Fruit fly (Drosophila melanogaster) whole organism, embryonic: ENCODE measurements around the gene CG14982.

Source experiments
- Bdp1 ChIP-seq: fragments of 200-800 bp; sonication (Bioruptor generic); optimal IDR thresholded peaks from 3 replicates; lab custom pipeline; 2016; ENCODE audit warnings: missing biosample characterization, missing genetic modification characterization
- CG10654 ChIP-seq: fragments of 200-800 bp; sonication (Bioruptor generic); optimal IDR thresholded peaks from 2 replicates; lab custom pipeline; 2016; ENCODE audit warnings: missing biosample characterization, missing genetic modification characterization
- CG11504 ChIP-seq: fragments of 200-800 bp; sonication (Bioruptor generic); optimal IDR thresholded peaks from 3 replicates; lab custom pipeline; 2019; ENCODE audit warnings: missing biosample characterization, mild to moderate bottlenecking, missing genetic modification characterization, moderate library complexity
- CG11723 ChIP-seq: fragments of 200-800 bp; sonication (Bioruptor generic); optimal IDR thresholded peaks from 2 replicates; lab custom pipeline; 2017; ENCODE audit warnings: missing biosample characterization, mild to moderate bottlenecking, missing genetic modification characterization
- CG12071 ChIP-seq: fragments of 200-800 bp; sonication (Bioruptor generic); optimal IDR thresholded peaks from 3 replicates; lab custom pipeline; 2018; ENCODE audit warnings: missing biosample characterization, mild to moderate bottlenecking, missing genetic modification characterization
- CG12219 ChIP-seq: fragments of 200-800 bp; sonication (Bioruptor generic); optimal IDR thresholded peaks from 3 replicates; lab custom pipeline; 2018; ENCODE audit warnings: missing biosample characterization, mild to moderate bottlenecking, missing genetic modification characterization
- CG1603 ChIP-seq: fragments of 200-800 bp; sonication (Bioruptor generic); optimal IDR thresholded peaks from 2 replicates; lab custom pipeline; 2019; ENCODE audit warnings: missing biosample characterization, mild to moderate bottlenecking, missing genetic modification characterization, moderate library complexity
- CG1647 ChIP-seq: fragments of 200-800 bp; sonication (Bioruptor generic); optimal IDR thresholded peaks from 3 replicates; lab custom pipeline; 2016; ENCODE audit warnings: missing biosample characterization, missing genetic modification characterization
- CG30020 ChIP-seq: fragments of 200-800 bp; optimal IDR thresholded peaks from 2 replicates; lab custom pipeline; 2019; ENCODE audit warnings: missing biosample characterization, mild to moderate bottlenecking, missing genetic modification characterization, moderate library complexity
- CG32772 ChIP-seq: fragments of 200-800 bp; sonication (Bioruptor generic); IDR thresholded peaks from 2 replicates; pipeline ENCODE4 v1.3.6; 2022; ENCODE audit warnings: missing biosample characterization, missing genetic modification characterization
- CG3281 ChIP-seq: fragments of 200-800 bp; sonication (Bioruptor generic); optimal IDR thresholded peaks from 3 replicates; lab custom pipeline; 2017; ENCODE audit warnings: missing biosample characterization, mild to moderate bottlenecking, missing genetic modification characterization
- CG42726 ChIP-seq: fragments of 200-800 bp; sonication (Bioruptor generic); IDR thresholded peaks from 2 replicates; pipeline ENCODE4 v1.3.6; 2022; ENCODE audit warnings: missing biosample characterization, missing genetic modification characterization; ENCODE audit not compliant: partially characterized antibody
- CG4282 ChIP-seq: fragments of 200-800 bp; sonication (Bioruptor generic); optimal IDR thresholded peaks from 2 replicates; lab custom pipeline; 2016; ENCODE audit warnings: missing biosample characterization, missing genetic modification characterization
- CG4424 ChIP-seq: fragments of 200-800 bp; sonication (Bioruptor generic); optimal IDR thresholded peaks from 3 replicates; lab custom pipeline; 2016; ENCODE audit warnings: missing biosample characterization, missing genetic modification characterization
- CG5180 ChIP-seq: fragments of 200-800 bp; sonication (Bioruptor generic); optimal IDR thresholded peaks from 3 replicates; lab custom pipeline; 2017; ENCODE audit warnings: missing biosample characterization, missing genetic modification characterization, mild to moderate bottlenecking, moderate library complexity, missing genetic modification reagents
- CG6175 ChIP-seq: fragments of 200-800 bp; sonication (Bioruptor generic); IDR thresholded peaks from 3 replicates; pipeline ENCODE4 v1.3.6; 2022; ENCODE audit warnings: missing biosample characterization, missing genetic modification characterization
- CG9437 ChIP-seq: fragments of 200-800 bp; sonication (Bioruptor generic); optimal IDR thresholded peaks from 2 replicates; lab custom pipeline; 2018; ENCODE audit warnings: missing biosample characterization, mild to moderate bottlenecking, missing genetic modification characterization
- CG9727 ChIP-seq: fragments of 200-800 bp; sonication (Bioruptor generic); optimal IDR thresholded peaks from 3 replicates; lab custom pipeline; 2017; ENCODE audit warnings: missing biosample characterization, mild to moderate bottlenecking, missing genetic modification characterization
- CG9932 ChIP-seq: fragments of 200-800 bp; sonication (Bioruptor generic); IDR thresholded peaks from 2 replicates; pipeline ENCODE4 v1.3.6; 2022; ENCODE audit warnings: missing biosample characterization, missing genetic modification characterization
- Chrac-16 ChIP-seq: fragments of 200-800 bp; sonication (Bioruptor generic); optimal IDR thresholded peaks from 3 replicates; lab custom pipeline; 2016; ENCODE audit warnings: missing biosample characterization, missing genetic modification characterization
- D ChIP-seq, 2 experiments: fragments of 200-800 bp in 1 of 2; fragments of >200 bp in 1 of 2; sonication (Bioruptor generic) in 1 of 2; optimal IDR thresholded peaks; 2 replicates in 1 of 2; 3 replicates in 1 of 2; lab custom pipeline; 2017; ENCODE audit warnings: mild to moderate bottlenecking in 1 of 2, missing biosample characterization in 1 of 2, missing genetic modification characterization in 1 of 2, missing genetic modification reagents in 1 of 2
- D19A ChIP-seq: fragments of 200-800 bp; optimal IDR thresholded peaks from 3 replicates; lab custom pipeline; 2019; ENCODE audit warnings: missing biosample characterization, mild to moderate bottlenecking, missing genetic modification characterization, moderate library complexity
- Dip3 ChIP-seq: fragments of 200-800 bp; sonication (Bioruptor generic); optimal IDR thresholded peaks from 3 replicates; lab custom pipeline; 2016; ENCODE audit warnings: missing biosample characterization, missing genetic modification characterization
- Fer3 ChIP-seq: fragments of 200-800 bp; sonication (Bioruptor generic); optimal IDR thresholded peaks from 2 replicates; lab custom pipeline; 2018; ENCODE audit warnings: missing biosample characterization, mild to moderate bottlenecking, missing genetic modification characterization, moderate library complexity
- Gsc ChIP-seq: fragments of 200-800 bp; sonication (Bioruptor generic); IDR thresholded peaks from 2 replicates; pipeline ENCODE4 v1.3.6; 2022; ENCODE audit warnings: missing biosample characterization, missing genetic modification characterization
- H15 ChIP-seq: fragments of 200-800 bp; sonication (Bioruptor generic); IDR thresholded peaks from 3 replicates; pipeline ENCODE4 v1.3.6; 2022; ENCODE audit warnings: missing biosample characterization, missing genetic modification characterization
- HmgD ChIP-seq: fragments of 200-800 bp; sonication (Bioruptor generic); optimal IDR thresholded peaks from 3 replicates; lab custom pipeline; 2016; ENCODE audit warnings: missing biosample characterization, missing genetic modification characterization
- Hmr ChIP-seq: fragments of 200-800 bp; sonication (Bioruptor generic); optimal IDR thresholded peaks from 3 replicates; lab custom pipeline; 2017; ENCODE audit warnings: mild to moderate bottlenecking, missing biosample characterization, missing genetic modification reagents, missing genetic modification characterization
- Hr51 ChIP-seq, 2 experiments: fragments of 200-800 bp; sonication (Bioruptor generic); optimal IDR thresholded peaks; 2 replicates in 1 of 2; 3 replicates in 1 of 2; lab custom pipeline; 2016 to 2018; ENCODE audit warnings: missing biosample characterization in 2 of 2, missing genetic modification characterization in 2 of 2, mild to moderate bottlenecking in 1 of 2, moderate library complexity in 1 of 2
- Mrtf ChIP-seq: fragments of 200-800 bp; sonication (Bioruptor generic); IDR thresholded peaks from 3 replicates; pipeline ENCODE4 v1.3.6; 2022; ENCODE audit warnings: missing biosample characterization, missing genetic modification characterization
- NC2β ChIP-seq: fragments of 200-800 bp; sonication (Bioruptor generic); optimal IDR thresholded peaks from 2 replicates; lab custom pipeline; 2016; ENCODE audit warnings: missing biosample characterization, missing genetic modification characterization
- NK7.1 ChIP-seq: fragments of 200-800 bp; sonication (Bioruptor generic); optimal IDR thresholded peaks from 3 replicates; lab custom pipeline; 2016; ENCODE audit warnings: missing biosample characterization, missing genetic modification characterization
- PHDP ChIP-seq: fragments of 200-800 bp; sonication (Bioruptor generic); optimal IDR thresholded peaks from 3 replicates; lab custom pipeline; 2018; ENCODE audit warnings: missing biosample characterization, mild to moderate bottlenecking, missing genetic modification characterization, moderate library complexity
- Ssrp ChIP-seq: fragments of 200-800 bp; sonication (Bioruptor generic); optimal IDR thresholded peaks from 2 replicates; lab custom pipeline; 2018; ENCODE audit warnings: missing biosample characterization, mild to moderate bottlenecking, missing genetic modification characterization, moderate library complexity
- abd-A ChIP-seq: fragments of 200-800 bp; sonication (Bioruptor generic); optimal IDR thresholded peaks from 3 replicates; lab custom pipeline; 2019; ENCODE audit warnings: missing biosample characterization, mild to moderate bottlenecking, missing genetic modification characterization, moderate library complexity
- chm ChIP-seq: fragments of 200-800 bp; sonication (Bioruptor generic); IDR thresholded peaks from 2 replicates; pipeline ENCODE4 v1.3.6; 2022; ENCODE audit warnings: missing biosample characterization, missing genetic modification characterization
- danr ChIP-seq: fragments of 200-800 bp; sonication (Bioruptor generic); IDR thresholded peaks from 2 replicates; pipeline ENCODE4 v1.3.6; 2022; ENCODE audit warnings: missing biosample characterization, missing genetic modification characterization
- dimm ChIP-seq: fragments of 200-800 bp; sonication (Bioruptor generic); IDR thresholded peaks from 2 replicates; pipeline ENCODE4 v1.3.6; 2022; ENCODE audit warnings: missing biosample characterization, missing genetic modification characterization
- disco-r ChIP-seq: fragments of 200-800 bp; sonication (Bioruptor generic); optimal IDR thresholded peaks from 2 replicates; lab custom pipeline; 2016; ENCODE audit warnings: missing biosample characterization, missing genetic modification characterization
- dmrt11E ChIP-seq: fragments of 200-800 bp; sonication (Bioruptor generic); optimal IDR thresholded peaks from 3 replicates; lab custom pipeline; 2018; ENCODE audit warnings: missing biosample characterization, mild to moderate bottlenecking, missing genetic modification characterization, moderate library complexity
- dmrt99B ChIP-seq: fragments of 200-800 bp; sonication (Bioruptor generic); optimal IDR thresholded peaks from 2 replicates; lab custom pipeline; 2018; ENCODE audit warnings: missing biosample characterization, mild to moderate bottlenecking, missing genetic modification characterization, moderate library complexity
- ems ChIP-seq: fragments of 200-800 bp; sonication (Bioruptor generic); optimal IDR thresholded peaks from 3 replicates; lab custom pipeline; 2016; ENCODE audit warnings: missing biosample characterization, missing genetic modification characterization
- fru ChIP-seq: fragments of >200 bp; optimal IDR thresholded peaks from 2 replicates; lab custom pipeline; 2017
- grn ChIP-seq: fragments of 200-800 bp; sonication (Bioruptor generic); optimal IDR thresholded peaks from 3 replicates; lab custom pipeline; 2017; ENCODE audit warnings: missing biosample characterization, missing genetic modification characterization
- hkb ChIP-seq, 2 experiments: fragments of 200-800 bp in 1 of 2; fragments of >200 bp in 1 of 2; sonication (Bioruptor generic) in 1 of 2; IDR thresholded peaks in 1 of 2; optimal IDR thresholded peaks in 1 of 2; 2 replicates each; pipeline versions ENCODE4 v1.3.6 to Lab custom; 2017 to 2022; ENCODE audit warnings: missing biosample characterization in 1 of 2, missing genetic modification characterization in 1 of 2
- knrl ChIP-seq: fragments of 200-800 bp; sonication (Bioruptor generic); IDR thresholded peaks from 3 replicates; pipeline ENCODE4 v1.3.6; 2022; ENCODE audit warnings: missing biosample characterization, missing genetic modification characterization; ENCODE audit not compliant: partially characterized antibody
- pan ChIP-seq, 4 experiments: fragments of >200 bp in 3 of 4; fragments of 200-800 bp in 1 of 4; sonication (Bioruptor generic) in 1 of 4; optimal IDR thresholded peaks in 3 of 4; IDR thresholded peaks in 1 of 4; 2 replicates each; pipeline versions ENCODE4 v1.3.6 to Lab custom; 2017 to 2022; ENCODE audit warnings: missing biosample characterization in 2 of 4, missing genetic modification characterization in 2 of 4, mixed read lengths in 1 of 4
- pita ChIP-seq: fragments of 200-800 bp; sonication (Bioruptor generic); optimal IDR thresholded peaks from 2 replicates; lab custom pipeline; 2017; ENCODE audit warnings: missing biosample characterization, mild to moderate bottlenecking, missing genetic modification characterization
- sd ChIP-seq: fragments of 200-800 bp; sonication (Bioruptor generic); optimal IDR thresholded peaks from 3 replicates; lab custom pipeline; 2018; ENCODE audit warnings: missing biosample characterization, mild to moderate bottlenecking, missing genetic modification characterization, moderate library complexity
- slou ChIP-seq: fragments of 200-800 bp; sonication (Bioruptor generic); optimal IDR thresholded peaks from 3 replicates; lab custom pipeline; 2016; ENCODE audit warnings: missing biosample characterization, missing genetic modification characterization

CG14982 gene

DNA sequence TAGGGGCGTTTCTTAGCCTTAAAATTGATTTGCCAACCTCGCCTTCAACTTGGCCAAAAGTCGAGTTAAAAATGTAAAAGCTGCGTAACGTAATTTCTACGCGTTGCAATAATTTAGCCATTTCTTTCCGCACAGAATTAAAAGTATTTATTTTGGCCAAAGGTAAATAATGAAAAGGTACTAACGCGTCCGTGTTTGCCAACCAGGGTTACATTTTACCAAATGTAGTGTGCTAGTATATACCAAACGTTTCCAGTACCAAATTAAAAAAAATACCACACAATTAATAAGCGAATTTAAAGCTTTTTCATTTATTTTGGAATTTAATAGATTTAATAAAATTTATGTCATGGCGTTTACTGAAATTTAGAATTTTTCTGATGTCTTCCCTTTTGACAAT is 43.5 kb upstream of the CG14982 start, which contains the start of gene Ccz1 (continued):
- TF ChIP-seq CG10654 (peak; percentile 68), abd-A (no peak), CG4424 (GFP tag; lab: Kevin White, UChicago) (peak; percentile 68), danr (no peak), CG9437 (GFP tag; lab: Kevin White, UChicago) (peak; percentile 11), CG11504 (tag; lab: Kevin White, UChicago) (peak; percentile 54), Dip3 (GFP tag; lab: Kevin White, UChicago) (peak; percentile 56), CG6175 (no peak), CG9727 (GFP tag; lab: Kevin White, UChicago) (peak; percentile 71), slou (peak; percentile 62), dmrt11E (tag; lab: Kevin White, UChicago) (peak; percentile 45), dimm (no peak), CG12219 (GFP tag; lab: Kevin White, UChicago) (no peak), grn (GFP tag; lab: Kevin White, UChicago) (peak; percentile 52), hkb (optimal IDR thresholded peaks at IDR 0.05; lab: Kevin White, UChicago) (no peak), hkb (GFP tag; IDR thresholded peaks at IDR 0.05; lab: Robert Waterston, UW) (no peak), D (optimal IDR thresholded peaks at IDR 0.05; lab: Kevin White, UChicago) (no peak), D (GFP tag; optimal IDR thresholded peaks at IDR 0.05; lab: Kevin White, UChicago) (peak; percentile 21), CG5180 (GFP tag; lab: Kevin White, UChicago) (peak; percentile 51), CG1603 (tag; lab: Kevin White, UChicago) (peak; percentile 77), Hr51 (GFP tag; optimal IDR thresholded peaks at IDR 0.05; lab: Kevin White, UChicago) (peak in 1 of 2 experiments; percentile 58), H15 (GFP tag; lab: Robert Waterston, UW) (no peak), CG32772 (GFP tag; lab: Robert Waterston, UW) (no peak), CG30020 (peak; percentile 51), CG42726 (GFP tag; lab: Robert Waterston, UW) (no peak), disco-r (GFP tag; lab: Kevin White, UChicago) (peak; percentile 34), CG3281 (GFP tag; lab: Kevin White, UChicago) (peak; percentile 79), CG11723 (GFP tag; lab: Kevin White, UChicago) (peak; percentile 6), D19A (tag; lab: Kevin White, UChicago) (no peak), Mrtf (GFP tag; lab: Robert Waterston, UW) (no peak), Fer3 (peak; percentile 59), sd (tag; lab: Kevin White, UChicago) (peak; percentile 57), HmgD (GFP tag; lab: Kevin White, UChicago) (peak; percentile 64), knrl (GFP tag; lab: Robert Waterston, UW) (no peak), Chrac-16 (GFP tag; lab: Kevin White, UChicago) (no peak), dmrt99B (tag; lab: Kevin White, UChicago) (peak; percentile 45), Ssrp (tag; lab: Kevin White, UChicago) (no peak), fru (lab: Kevin White, UChicago) (no peak), Hmr (GFP tag; lab: Kevin White, UChicago) (peak; percentile 84), CG9932 (GFP tag; lab: Robert Waterston, UW) (no peak), chm (no peak), Bdp1 (GFP tag; lab: Kevin White, UChicago) (peak; percentile 75), CG4282 (GFP tag; lab: Kevin White, UChicago) (peak; percentile 21), NK7.1 (GFP tag; lab: Kevin White, UChicago) (peak; percentile 44), CG12071 (GFP tag; lab: Kevin White, UChicago) (no peak), PHDP (tag; lab: Kevin White, UChicago) (peak; percentile 61), NC2β (GFP tag; lab: Kevin White, UChicago) (peak; percentile 86), pan (optimal IDR thresholded peaks at IDR 0.05; lab: Kevin White, UChicago) (no peak), pan (GFP tag; optimal IDR thresholded peaks at IDR 0.05 in 1 of 2, IDR thresholded peaks at IDR 0.05 in 1 of 2) (no peak), Gsc (GFP tag; lab: Robert Waterston, UW) (no peak), pita (GFP tag; lab: Kevin White, UChicago) (no peak), CG1647 (peak; percentile 65), ems (peak; percentile 47)
